Worm (Caenorhabditis elegans) whole organism, young adult: ENCODE measurements around the gene cut-6.

Experiments
- D2030.7 ChIP-seq: fragments of 200-800 bp; sonication (Bioruptor generic); IDR thresholded peaks from 2 replicates; pipeline ENCODE4 v1.3.6; 2022; ENCODE audit warnings: missing genetic modification reagents, missing genetic modification characterization, missing compliant biosample characterization
- Y56A3A.18 ChIP-seq: fragments of 200-800 bp; sonication (Bioruptor generic); IDR thresholded peaks from 2 replicates; pipeline ENCODE4 v1.3.6; 2022; ENCODE audit warnings: missing genetic modification reagents, missing genetic modification characterization, missing compliant biosample characterization
- ZK185.1 ChIP-seq: sonication (generic microtip); optimal IDR thresholded peaks from 2 replicates; lab custom pipeline; 2016; ENCODE audit warnings: mild to moderate bottlenecking, missing genetic modification characterization, missing compliant biosample characterization; ENCODE audit not compliant: poor library complexity, severe bottlenecking
- dpff-1 ChIP-seq: sonication (generic microtip); optimal IDR thresholded peaks from 2 replicates; lab custom pipeline; 2017; ENCODE audit warnings: mild to moderate bottlenecking, missing genetic modification characterization, missing compliant biosample characterization
- rec-8 ChIP-seq, 2 experiments: sonication (generic microtip); optimal IDR thresholded peaks; 2 replicates each; lab custom pipeline; 2016; ENCODE audit warnings: mild to moderate bottlenecking in 2 of 2, missing genetic modification characterization in 2 of 2, missing genetic modification reagents in 2 of 2, missing genotype in 2 of 2, missing biosample characterization in 1 of 2, missing compliant biosample characterization in 1 of 2, moderate library complexity in 1 of 2
- snpc-3.4 ChIP-seq: sonication (generic microtip); optimal IDR thresholded peaks from 2 replicates; lab custom pipeline; 2017; ENCODE audit warnings: missing genetic modification characterization, mild to moderate bottlenecking, missing compliant biosample characterization, antibody characterized with exemption, moderate library complexity, missing genotype, missing genetic modification reagents
- ztf-25 ChIP-seq: fragments of 200-800 bp; sonication (Bioruptor generic); IDR thresholded peaks from 2 replicates; pipeline ENCODE4 v1.3.6; 2022; ENCODE audit warnings: missing genetic modification reagents, missing genetic modification characterization, missing compliant biosample characterization

- TF ChIP-seq Y56A3A.18 (GFP tag; lab: Robert Waterston, UW) (no peak), ztf-25 (no peak), ZK185.1 (no peak), dpff-1 (no peak), snpc-3.4 (tag; lab: Kevin White, UChicago) (no peak), D2030.7 (GFP tag; lab: Robert Waterston, UW) (no peak), rec-8 (tag; optimal IDR thresholded peaks at IDR 0.05; lab: Kevin White, UChicago) (no peak)
Measured at ce11 chrIII:10870161-10870560, 41.1 kb upstream of the cut-6 start.
